Worm (Caenorhabditis elegans) whole organism, mixed stage, embryonic: ENCODE data around the gene tsen-2.

Experiments
- bed-3 ChIP-seq: fragments of 200-800 bp; sonication (Bioruptor generic); optimal IDR thresholded peaks from 3 replicates; lab custom pipeline; 2018; ENCODE audit warnings: mild to moderate bottlenecking, missing genetic modification characterization, moderate library complexity, missing compliant biosample characterization
- blmp-1 ChIP-seq: fragments of 150-350 bp; optimal IDR thresholded peaks from 2 replicates; lab custom pipeline; 2014; ENCODE audit warnings: missing biosample characterization, missing genetic modification characterization
- ceh-39 ChIP-seq: fragments of 150-350 bp; optimal IDR thresholded peaks from 2 replicates; lab custom pipeline; 2014; ENCODE audit warnings: missing biosample characterization, missing genetic modification characterization
- ceh-43 ChIP-seq: fragments of 200-800 bp; sonication (Bioruptor generic); optimal IDR thresholded peaks from 2 replicates; lab custom pipeline; 2018; ENCODE audit warnings: mild to moderate bottlenecking, missing genetic modification characterization, moderate library complexity, missing compliant biosample characterization
- ceh-83 ChIP-seq: fragments of 200-800 bp; sonication (Bioruptor generic); optimal IDR thresholded peaks from 2 replicates; lab custom pipeline; 2018; ENCODE audit warnings: mild to moderate bottlenecking, missing genetic modification characterization, missing compliant biosample characterization
- ces-1 ChIP-seq: fragments of 150-350 bp; optimal IDR thresholded peaks from 2 replicates; lab custom pipeline; 2014; ENCODE audit warnings: missing biosample characterization, missing genetic modification reagents, missing genetic modification characterization
- cnd-1 ChIP-seq: fragments of 200-800 bp; sonication (Bioruptor generic); optimal IDR thresholded peaks from 2 replicates; lab custom pipeline; 2018; ENCODE audit warnings: mild to moderate bottlenecking, missing genetic modification characterization, missing compliant biosample characterization
- drap-1 ChIP-seq: fragments of 200-800 bp; sonication (Bioruptor generic); optimal IDR thresholded peaks from 3 replicates; lab custom pipeline; 2018; ENCODE audit warnings: mild to moderate bottlenecking, missing genetic modification characterization, missing compliant biosample characterization
- elt-1 ChIP-seq: sonication (generic microtip); optimal IDR thresholded peaks from 2 replicates; lab custom pipeline; 2017; ENCODE audit warnings: missing genetic modification characterization, mild to moderate bottlenecking, missing compliant biosample characterization, antibody characterized with exemption, moderate library complexity, borderline replicate concordance; ENCODE audit not compliant: insufficient read depth
- elt-3 ChIP-seq: fragments of 150-350 bp; optimal IDR thresholded peaks from 2 replicates; lab custom pipeline; 2014; ENCODE audit warnings: missing biosample characterization, missing genetic modification characterization
- flh-1 ChIP-seq: fragments of 200-800 bp; sonication (Bioruptor generic); optimal IDR thresholded peaks from 2 replicates; lab custom pipeline; 2018; ENCODE audit warnings: mild to moderate bottlenecking, missing genetic modification characterization, moderate library complexity, missing compliant biosample characterization
- ham-2 ChIP-seq: fragments of 200-800 bp; sonication (Bioruptor generic); optimal IDR thresholded peaks from 2 replicates; lab custom pipeline; 2018; ENCODE audit warnings: mild to moderate bottlenecking, missing genetic modification characterization, missing compliant biosample characterization
- hlh-1 ChIP-seq: fragments of 150-350 bp; optimal IDR thresholded peaks from 2 replicates; lab custom pipeline; 2014; ENCODE audit warnings: missing biosample characterization, missing genetic modification reagents, missing genetic modification characterization
- lin-13 ChIP-seq: fragments of 150-350 bp; optimal IDR thresholded peaks from 2 replicates; lab custom pipeline; 2014; ENCODE audit warnings: missing biosample characterization, missing genetic modification characterization
- lin-32 ChIP-seq: fragments of 200-800 bp; sonication (Bioruptor generic); optimal IDR thresholded peaks from 2 replicates; lab custom pipeline; 2018; ENCODE audit warnings: mild to moderate bottlenecking, missing genetic modification characterization, missing compliant biosample characterization
- lsy-2 ChIP-seq: fragments of 150-350 bp; optimal IDR thresholded peaks from 2 replicates; lab custom pipeline; 2014; ENCODE audit warnings: missing biosample characterization, missing genetic modification characterization
- mab-5 ChIP-seq: fragments of 150-350 bp; optimal IDR thresholded peaks from 2 replicates; lab custom pipeline; 2014; ENCODE audit warnings: missing biosample characterization, missing genetic modification characterization
- mep-1 ChIP-seq: fragments of 150-350 bp; optimal IDR thresholded peaks from 2 replicates; lab custom pipeline; 2017; ENCODE audit warnings: missing biosample characterization, missing genetic modification reagents, missing genetic modification characterization, inconsistent platforms
- mls-2 ChIP-seq: sonication (generic microtip); optimal IDR thresholded peaks from 2 replicates; lab custom pipeline; 2016; ENCODE audit warnings: mild to moderate bottlenecking, missing genetic modification characterization, moderate library complexity, missing compliant biosample characterization
- nhr-12 ChIP-seq: fragments of 150-350 bp; optimal IDR thresholded peaks from 2 replicates; lab custom pipeline; 2014; ENCODE audit warnings: missing biosample characterization, missing genetic modification characterization
- nhr-2 ChIP-seq: fragments of 150-350 bp; optimal IDR thresholded peaks from 2 replicates; lab custom pipeline; 2014; ENCODE audit warnings: missing biosample characterization, missing genetic modification characterization
- nhr-237 ChIP-seq: fragments of 150-350 bp; optimal IDR thresholded peaks from 2 replicates; lab custom pipeline; 2014; ENCODE audit warnings: missing biosample characterization, missing genetic modification characterization
- nhr-76 ChIP-seq: sonication (generic microtip); optimal IDR thresholded peaks from 2 replicates; lab custom pipeline; 2017; ENCODE audit warnings: missing biosample characterization, missing genetic modification characterization
- pha-4 ChIP-seq: fragments of 150-350 bp; optimal IDR thresholded peaks from 2 replicates; lab custom pipeline; 2018; ENCODE audit warnings: missing biosample characterization, missing genetic modification reagents, missing genetic modification characterization
- sem-2 ChIP-seq: fragments of 200-800 bp; sonication (Bioruptor generic); optimal IDR thresholded peaks from 2 replicates; lab custom pipeline; 2018; ENCODE audit warnings: mild to moderate bottlenecking, missing genetic modification characterization, missing compliant biosample characterization
- snpc-4 ChIP-seq: fragments of 150-350 bp; optimal IDR thresholded peaks from 2 replicates; lab custom pipeline; 2014; ENCODE audit warnings: missing biosample characterization, missing genetic modification characterization
- sptf-1 ChIP-seq: sonication (generic microtip); optimal IDR thresholded peaks from 2 replicates; lab custom pipeline; 2017; ENCODE audit warnings: mild to moderate bottlenecking, missing genetic modification characterization, moderate library complexity, missing compliant biosample characterization
- tbx-8 ChIP-seq: fragments of 200-800 bp; sonication (Bioruptor generic); optimal IDR thresholded peaks from 2 replicates; lab custom pipeline; 2018; ENCODE audit warnings: mild to moderate bottlenecking, missing genetic modification characterization, moderate library complexity, missing compliant biosample characterization
- unc-120 ChIP-seq: sonication (generic microtip); optimal IDR thresholded peaks from 2 replicates; lab custom pipeline; 2017; ENCODE audit warnings: missing genetic modification characterization, missing compliant biosample characterization; ENCODE audit not compliant: poor library complexity, severe bottlenecking
- unc-39 ChIP-seq: fragments of 150-350 bp; optimal IDR thresholded peaks from 2 replicates; lab custom pipeline; 2014; ENCODE audit warnings: missing biosample characterization, missing genetic modification characterization
- unc-62 ChIP-seq: fragments of 150-350 bp; optimal IDR thresholded peaks from 2 replicates; lab custom pipeline; 2014; ENCODE audit warnings: missing biosample characterization, missing genetic modification reagents, missing genetic modification characterization
- zip-8 ChIP-seq: fragments of 150-350 bp; optimal IDR thresholded peaks from 2 replicates; lab custom pipeline; 2014; ENCODE audit warnings: missing biosample characterization, missing genetic modification characterization
- ztf-11 ChIP-seq: fragments of 150-350 bp; optimal IDR thresholded peaks from 2 replicates; lab custom pipeline; 2014; ENCODE audit warnings: missing biosample characterization, missing genetic modification characterization

The tsen-2 gene

ce11 chrIII:11907177-11907576 lies 9.1 kb upstream of the tsen-2 start, which contains the start of gene sdz-33:
Gene sdz-33, plus strand, starts transcription at chrIII:11907477.
- TF ChIP-seq mls-2 (tag; lab: Kevin White, UChicago) = no peak
- TF ChIP-seq nhr-237 (tag; lab: Kevin White, UChicago) = no peak
- TF ChIP-seq pha-4 = no peak
- TF ChIP-seq bed-3 = no peak
- no peak for TF ChIP-seq unc-120 (tag; lab: Kevin White, UChicago)
- no peak for TF ChIP-seq hlh-1 (tag; lab: Kevin White, UChicago)
- no peak for TF ChIP-seq nhr-12
- no peak for TF ChIP-seq drap-1 (GFP tag; lab: Kevin White, UChicago)
- TF ChIP-seq unc-39 (tag; lab: Kevin White, UChicago) = no peak
- no peak for TF ChIP-seq ceh-83 (GFP tag; lab: Kevin White, UChicago)
- TF ChIP-seq mep-1 (tag; lab: Kevin White, UChicago) = no peak
- no peak for TF ChIP-seq sem-2 (GFP tag; lab: Kevin White, UChicago)
- TF ChIP-seq ham-2 (GFP tag; lab: Kevin White, UChicago) = no peak
- no peak for TF ChIP-seq snpc-4
- no peak for TF ChIP-seq unc-62 (GFP tag; lab: Kevin White, UChicago)
- TF ChIP-seq flh-1 (GFP tag; lab: Kevin White, UChicago) = no peak

- TF ChIP-seq lsy-2 (tag; lab: Kevin White, UChicago) (no peak), ceh-83 (GFP tag; lab: Kevin White, UChicago) (no peak), ceh-39 (tag; lab: Kevin White, UChicago) (no peak), elt-1 (tag; lab: Kevin White, UChicago) (no peak), unc-39 (tag; lab: Kevin White, UChicago) (no peak), nhr-12 (no peak), ceh-43 (GFP tag; lab: Kevin White, UChicago) (no peak), nhr-76 (tag; lab: Kevin White, UChicago) (no peak), blmp-1 (no peak), snpc-4 (no peak), nhr-2 (no peak), lin-13 (tag; lab: Kevin White, UChicago) (no peak), zip-8 (tag; lab: Kevin White, UChicago) (no peak), lin-32 (GFP tag; lab: Kevin White, UChicago) (no peak), cnd-1 (tag; lab: Kevin White, UChicago) (no peak)
- TF ChIP-seq, all 35 proteins: peak for 0
These were observed 4.7 kb upstream of the tsen-2 start for ce11 chrIII:11902782-11903181.

- TF ChIP-seq pha-4 = no peak
- TF ChIP-seq lsy-2 (tag; lab: Kevin White, UChicago) = no peak
- no peak for TF ChIP-seq sem-2 (GFP tag; lab: Kevin White, UChicago)
- TF ChIP-seq sptf-1 (tag; lab: Kevin White, UChicago) = no peak
- TF ChIP-seq zip-8 (tag; lab: Kevin White, UChicago) = no peak
- no peak for TF ChIP-seq tbx-8 (GFP tag; lab: Kevin White, UChicago)
- no peak for TF ChIP-seq unc-120 (tag; lab: Kevin White, UChicago)
- no peak for TF ChIP-seq bed-3
- TF ChIP-seq mab-5 (tag; lab: Kevin White, UChicago) = no peak
- no peak for TF ChIP-seq hlh-1 (tag; lab: Kevin White, UChicago)
- TF ChIP-seq elt-1 (tag; lab: Kevin White, UChicago) = no peak
- no peak for TF ChIP-seq nhr-76 (tag; lab: Kevin White, UChicago)
- no peak for TF ChIP-seq unc-62 (GFP tag; lab: Kevin White, UChicago)
- no peak for TF ChIP-seq flh-1 (GFP tag; lab: Kevin White, UChicago)
- no peak for TF ChIP-seq drap-1 (GFP tag; lab: Kevin White, UChicago)
- TF ChIP-seq cnd-1 (tag; lab: Kevin White, UChicago) = no peak
- no peak for TF ChIP-seq ztf-11
- no peak for TF ChIP-seq elt-3 (tag; lab: Kevin White, UChicago)
- no peak for TF ChIP-seq ces-1 (GFP tag; lab: Kevin White, UChicago)
- no peak for TF ChIP-seq nhr-2
These were observed 2.0 kb upstream of the tsen-2 start for ce11 chrIII:11900022-11900421.

ce11 chrIII:11896652-11897051 lies 1.4 kb downstream of the tsen-2 start:
- TF ChIP-seq sem-2 (GFP tag; lab: Kevin White, UChicago) (no peak), tbx-8 (GFP tag; lab: Kevin White, UChicago) (no peak), mep-1 (tag; lab: Kevin White, UChicago) (no peak)
